Fruit fly (Drosophila melanogaster): ENCODE data around the gene CG1544.

CG1544 gene

dm6 chr3R:31196731-31197130, at the start of gene CG1544:
CG1544 (plus strand) TSS chr3R:31196916.
- TF ChIP-seq CG15710 (tag; optimal IDR thresholded peaks at IDR 0.05) (no peak), fd96Ca (GFP tag; IDR thresholded peaks at IDR 0.05) (0 out of 3 replicates have a peak, but pooled peaks have one; percentile 20), Snoo (tag; optimal IDR thresholded peaks at IDR 0.05) (no peak), CG8301 (tag; optimal IDR thresholded peaks at IDR 0.05) (no peak), CG4496 (GFP tag; IDR thresholded peaks at IDR 0.05) (no peak), EcR (GFP tag; optimal IDR thresholded peaks at IDR 0.05) (peak; percentile 40)

- TF ChIP-seq Snoo (tag; optimal IDR thresholded peaks at IDR 0.05) (no peak), CG14655 (GFP tag; optimal IDR thresholded peaks at IDR 0.05) (no peak), CG10348 (GFP tag; IDR thresholded peaks at IDR 0.05) (no peak), CG12605 (GFP tag; IDR thresholded peaks at IDR 0.05) (0 out of 2 replicates have a peak, but pooled peaks have one; percentile 20), CG9948 (tag; optimal IDR thresholded peaks at IDR 0.05) (no peak), D1 (tag; optimal IDR thresholded peaks at IDR 0.05) (no peak), rn (GFP tag; IDR thresholded peaks at IDR 0.05) (no peak), CG15710 (tag; optimal IDR thresholded peaks at IDR 0.05) (no peak), CG17806 (tag; optimal IDR thresholded peaks at IDR 0.05) (no peak), CG8159 (tag; optimal IDR thresholded peaks at IDR 0.05) (no peak), CG34367 (tag; optimal IDR thresholded peaks at IDR 0.05) (no peak), CG13204 (GFP tag; optimal IDR thresholded peaks at IDR 0.05) (no peak), Ets98B (GFP tag; IDR thresholded peaks at IDR 0.05) (0 out of 2 replicates have a peak, but pooled peaks have one; percentile 51), CG8301 (tag; optimal IDR thresholded peaks at IDR 0.05) (no peak), gl (tag; optimal IDR thresholded peaks at IDR 0.05) (no peak), CG32121 (GFP tag; IDR thresholded peaks at IDR 0.05) (no peak), EcR (GFP tag; optimal IDR thresholded peaks at IDR 0.05) (no peak), Pif1A (GFP tag; optimal IDR thresholded peaks at IDR 0.05) (no peak), Pif1B (GFP tag; optimal IDR thresholded peaks at IDR 0.05) (no peak), fd96Ca (GFP tag; IDR thresholded peaks at IDR 0.05) (no peak), CG4496 (GFP tag; IDR thresholded peaks at IDR 0.05) (peak; percentile 26; the same call in 1 of the 3 replicates)
Measured at dm6 chr3R:31146920-31147319, 49.8 kb upstream of the CG1544 start.

dm6 chr3R:31168429-31168828, 28.3 kb upstream of the CG1544 start:
- no peak for TF ChIP-seq CG12605 (GFP tag; IDR thresholded peaks at IDR 0.05)

- TF ChIP-seq Pif1A (GFP tag; optimal IDR thresholded peaks at IDR 0.05) = no peak
- peak; percentile 25; the same call in 1 of the 2 replicates for TF ChIP-seq Ets98B (GFP tag; IDR thresholded peaks at IDR 0.05)
Measured at dm6 chr3R:31168968-31169367, 27.7 kb upstream of the CG1544 start, which contains the start of gene stops. stops (minus strand) TSS chr3R:31169106.

- TF ChIP-seq fd96Ca (GFP tag; IDR thresholded peaks at IDR 0.05) (no peak), CG17806 (tag; optimal IDR thresholded peaks at IDR 0.05) (no peak), CG8159 (tag; optimal IDR thresholded peaks at IDR 0.05) (no peak), CG34367 (tag; optimal IDR thresholded peaks at IDR 0.05) (no peak), D1 (tag; optimal IDR thresholded peaks at IDR 0.05) (no peak), CG15710 (tag; optimal IDR thresholded peaks at IDR 0.05) (no peak), Pif1B (GFP tag; optimal IDR thresholded peaks at IDR 0.05) (no peak), CG12605 (GFP tag; IDR thresholded peaks at IDR 0.05) (no peak)
Measured at dm6 chr3R:31181816-31182215, 14.9 kb upstream of the CG1544 start.

dm6 chr3R:31193062-31193461, 3.7 kb upstream of the CG1544 start, which contains the start of gene bnk:
bnk (plus strand) TSS chr3R:31193362.
- no peak for TF ChIP-seq Ets98B (GFP tag; IDR thresholded peaks at IDR 0.05)
- no peak for TF ChIP-seq Snoo (tag; optimal IDR thresholded peaks at IDR 0.05)
- TF ChIP-seq CG12605 (GFP tag; IDR thresholded peaks at IDR 0.05) = no peak
- TF ChIP-seq CG13204 (GFP tag; optimal IDR thresholded peaks at IDR 0.05) = no peak
- TF ChIP-seq CG34367 (tag; optimal IDR thresholded peaks at IDR 0.05) = no peak
- TF ChIP-seq CG10348 (GFP tag; IDR thresholded peaks at IDR 0.05) = no peak
- TF ChIP-seq CG8159 (tag; optimal IDR thresholded peaks at IDR 0.05) = no peak
- TF ChIP-seq CG4496 (GFP tag; IDR thresholded peaks at IDR 0.05) = no peak
- no peak for TF ChIP-seq CG9948 (tag; optimal IDR thresholded peaks at IDR 0.05)
- TF ChIP-seq fd96Ca (GFP tag; IDR thresholded peaks at IDR 0.05) = no peak
- no peak for TF ChIP-seq gl (tag; optimal IDR thresholded peaks at IDR 0.05)
- TF ChIP-seq Pif1A (GFP tag; optimal IDR thresholded peaks at IDR 0.05) = no peak
- TF ChIP-seq D1 (tag; optimal IDR thresholded peaks at IDR 0.05) = no peak
- TF ChIP-seq CG32121 (GFP tag; IDR thresholded peaks at IDR 0.05) = no peak
- no peak for TF ChIP-seq EcR (GFP tag; optimal IDR thresholded peaks at IDR 0.05)
- TF ChIP-seq CG14655 (GFP tag; optimal IDR thresholded peaks at IDR 0.05) = no peak
- no peak for TF ChIP-seq Pif1B (GFP tag; optimal IDR thresholded peaks at IDR 0.05)
- no peak for TF ChIP-seq CG8301 (tag; optimal IDR thresholded peaks at IDR 0.05)

- TF ChIP-seq CG32121 (GFP tag; IDR thresholded peaks at IDR 0.05) = no peak
- no peak for TF ChIP-seq EcR (GFP tag; optimal IDR thresholded peaks at IDR 0.05)
Measured at dm6 chr3R:31194627-31195026, 2.1 kb upstream of the CG1544 start.

Data from whole organism, pupa.